Fruit fly (Drosophila melanogaster) S2 (cell line): ENCODE measurements around the gene CG31265.

Source experiments
- CG8478 ChIP-seq: fragments of >200 bp; optimal IDR thresholded peaks from 2 replicates; lab custom pipeline; 2018
- CTCF ChIP-seq, 2 experiments: fragments of >200 bp; optimal IDR thresholded peaks; 2 replicates each; lab custom pipeline; 2018

- TF ChIP-seq CG8478 (lab: Kevin White, UChicago) = no peak
- TF ChIP-seq CTCF (optimal IDR thresholded peaks at IDR 0.05; lab: Kevin White, UChicago) = peak in 1 of 2 experiments; percentile 24
Measured at dm6 chr3R:17151376-17152026, 23.5 kb downstream of the CG31265 start, which contains the start of gene CG5292.
